Fruit fly (Drosophila melanogaster) whole organism, pupa: ENCODE measurements around the gene CG42514.

Experiments used
- CG10348 ChIP-seq: fragments of 200-800 bp; sonication (Bioruptor generic); IDR thresholded peaks from 2 replicates; pipeline ENCODE4 v1.3.6; 2022; ENCODE audit warnings: missing biosample characterization, missing genetic modification characterization
- CG12605 ChIP-seq: fragments of 200-800 bp; sonication (Bioruptor generic); IDR thresholded peaks from 2 replicates; pipeline ENCODE4 v1.3.6; 2022; ENCODE audit warnings: missing biosample characterization, missing genetic modification characterization
- CG13204 ChIP-seq: fragments of 200-800 bp; sonication (Bioruptor generic); optimal IDR thresholded peaks from 2 replicates; lab custom pipeline; 2018; ENCODE audit warnings: missing biosample characterization, mild to moderate bottlenecking, missing genetic modification characterization, moderate library complexity
- CG14655 ChIP-seq: fragments of 200-800 bp; sonication (Bioruptor generic); optimal IDR thresholded peaks from 3 replicates; lab custom pipeline; 2017; ENCODE audit warnings: mild to moderate bottlenecking, missing biosample characterization, missing genetic modification reagents, missing genetic modification characterization
- CG15710 ChIP-seq: fragments of 200-800 bp; sonication (Bioruptor generic); optimal IDR thresholded peaks from 2 replicates; lab custom pipeline; 2018; ENCODE audit warnings: missing biosample characterization, mild to moderate bottlenecking, missing genetic modification characterization, moderate library complexity
- CG17806 ChIP-seq: fragments of 200-800 bp; sonication (Bioruptor generic); optimal IDR thresholded peaks from 2 replicates; lab custom pipeline; 2018; ENCODE audit warnings: missing biosample characterization, mild to moderate bottlenecking, missing genetic modification characterization, moderate library complexity
- CG32121 ChIP-seq: fragments of 200-800 bp; sonication (Bioruptor generic); IDR thresholded peaks from 2 replicates; pipeline ENCODE4 v1.3.6; 2022; ENCODE audit warnings: missing biosample characterization, missing genetic modification characterization
- CG34367 ChIP-seq: fragments of 200-800 bp; sonication (Bioruptor generic); optimal IDR thresholded peaks from 2 replicates; lab custom pipeline; 2018; ENCODE audit warnings: missing biosample characterization, mild to moderate bottlenecking, missing genetic modification characterization
- CG4496 ChIP-seq: fragments of 200-800 bp; sonication (Bioruptor generic); IDR thresholded peaks from 3 replicates; pipeline ENCODE4 v1.3.6; 2022; ENCODE audit warnings: missing biosample characterization, missing genetic modification characterization
- CG8159 ChIP-seq: fragments of 200-800 bp; sonication (Bioruptor generic); optimal IDR thresholded peaks from 3 replicates; lab custom pipeline; 2018; ENCODE audit warnings: missing biosample characterization, mild to moderate bottlenecking, missing genetic modification characterization, moderate library complexity
- CG8301 ChIP-seq: fragments of 200-800 bp; sonication (Bioruptor generic); optimal IDR thresholded peaks from 2 replicates; lab custom pipeline; 2018; ENCODE audit warnings: missing biosample characterization, mild to moderate bottlenecking, missing genetic modification characterization
- CG9948 ChIP-seq: fragments of 200-800 bp; sonication (Bioruptor generic); optimal IDR thresholded peaks from 2 replicates; lab custom pipeline; 2018; ENCODE audit warnings: missing biosample characterization, mild to moderate bottlenecking, missing genetic modification characterization, moderate library complexity
- D1 ChIP-seq: fragments of 200-800 bp; sonication (Bioruptor generic); optimal IDR thresholded peaks from 2 replicates; lab custom pipeline; 2018; ENCODE audit warnings: missing biosample characterization, mild to moderate bottlenecking, missing genetic modification characterization, moderate library complexity
- EcR ChIP-seq: fragments of 200-800 bp; sonication (Bioruptor generic); optimal IDR thresholded peaks from 3 replicates; lab custom pipeline; 2019; ENCODE audit warnings: missing biosample characterization, missing genetic modification characterization, mild to moderate bottlenecking, moderate library complexity, missing genetic modification reagents
- Ets98B ChIP-seq: fragments of 200-800 bp; sonication (Bioruptor generic); IDR thresholded peaks from 2 replicates; pipeline ENCODE4 v1.3.6; 2022; ENCODE audit warnings: missing biosample characterization, missing genetic modification characterization
- Pif1A ChIP-seq: fragments of 200-800 bp; sonication (Bioruptor generic); optimal IDR thresholded peaks from 3 replicates; lab custom pipeline; 2016; ENCODE audit warnings: missing biosample characterization, missing genetic modification characterization
- Pif1B ChIP-seq: fragments of 200-800 bp; sonication (Bioruptor generic); optimal IDR thresholded peaks from 3 replicates; lab custom pipeline; 2016; ENCODE audit warnings: missing biosample characterization, missing genetic modification characterization
- Snoo ChIP-seq: fragments of 200-800 bp; sonication (Bioruptor generic); optimal IDR thresholded peaks from 3 replicates; lab custom pipeline; 2017; ENCODE audit warnings: missing biosample characterization, mild to moderate bottlenecking, missing genetic modification characterization, inconsistent platforms
- fd96Ca ChIP-seq: fragments of 200-800 bp; sonication (Bioruptor generic); IDR thresholded peaks from 3 replicates; pipeline ENCODE4 v1.3.6; 2022; ENCODE audit warnings: missing biosample characterization, missing genetic modification characterization
- gl ChIP-seq: fragments of 200-800 bp; sonication (Bioruptor generic); optimal IDR thresholded peaks from 2 replicates; lab custom pipeline; 2018; ENCODE audit warnings: missing biosample characterization, mild to moderate bottlenecking, missing genetic modification characterization
- rn ChIP-seq: fragments of 200-800 bp; sonication (Bioruptor generic); IDR thresholded peaks from 2 replicates; pipeline ENCODE4 v1.3.6; 2022; ENCODE audit warnings: missing biosample characterization, missing genetic modification characterization

The CG42514 gene

DNA sequence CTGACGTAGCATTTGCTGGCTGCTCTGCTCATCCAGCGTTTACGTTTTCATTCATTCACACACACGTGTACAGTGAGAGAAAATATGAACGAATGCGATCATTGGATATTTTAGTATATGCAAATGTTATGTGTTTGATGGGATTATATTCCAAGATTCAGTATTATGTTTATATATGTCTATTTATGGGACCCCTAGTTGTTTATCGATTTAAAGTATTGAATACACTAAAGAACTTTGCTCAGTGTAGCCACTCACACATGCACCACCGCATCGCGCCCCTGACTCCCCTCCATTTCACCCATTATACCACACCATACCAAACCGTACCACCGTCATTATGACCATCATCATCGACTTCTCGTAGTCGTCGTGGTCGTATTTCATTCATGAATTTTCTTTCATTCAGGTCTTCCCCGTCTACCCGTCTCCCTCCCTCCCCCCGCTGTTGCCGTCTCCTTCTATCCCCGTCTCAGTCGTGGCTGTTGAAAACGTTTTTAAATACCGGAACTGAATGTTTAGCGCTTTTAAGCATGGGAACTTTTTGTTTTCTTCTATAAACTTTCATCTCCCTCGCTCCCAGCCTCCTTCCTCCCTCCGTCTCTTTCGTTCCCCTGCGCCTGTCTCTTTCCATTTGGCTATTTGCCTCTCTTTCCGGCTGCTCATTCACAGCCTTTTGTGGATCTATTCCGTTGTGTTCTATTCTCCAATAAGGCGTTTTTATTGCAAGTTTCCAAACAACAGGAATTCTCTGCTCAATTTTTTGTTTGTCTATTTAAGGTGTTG lies 15.4 kb downstream of the CG42514 start:
- TF ChIP-seq CG9948 (tag; lab: Kevin White, UChicago), result peak; percentile 90
- TF ChIP-seq CG32121 (GFP tag; lab: Robert Waterston, UW), result peak; percentile 86
- peak; percentile 90 for TF ChIP-seq Ets98B
- peak; percentile 83 for TF ChIP-seq CG12605
- TF ChIP-seq CG8159 (tag; lab: Kevin White, UChicago), result peak; percentile 93
- peak; percentile 66 for TF ChIP-seq Snoo
- TF ChIP-seq Pif1B (GFP tag; lab: Kevin White, UChicago), result peak; percentile 77
- peak; percentile 88 for TF ChIP-seq CG15710 (tag; lab: Kevin White, UChicago)
- peak; percentile 49 for TF ChIP-seq D1
- peak; percentile 90 for TF ChIP-seq Pif1A (GFP tag; lab: Kevin White, UChicago)
- peak; percentile 90 for TF ChIP-seq CG17806 (tag; lab: Kevin White, UChicago)
- peak; percentile 68 for TF ChIP-seq gl (tag; lab: Kevin White, UChicago)
- peak; percentile 61; the same call in 1 of the 2 replicates for TF ChIP-seq CG10348 (GFP tag; lab: Robert Waterston, UW)
- TF ChIP-seq CG13204, result peak; percentile 71
- TF ChIP-seq rn (GFP tag; lab: Robert Waterston, UW), result peak; percentile 58; the same call in 1 of the 2 replicates
- TF ChIP-seq CG14655 (GFP tag; lab: Kevin White, UChicago), result peak; percentile 94
- peak; percentile 89 for TF ChIP-seq CG34367
- peak; percentile 94 for TF ChIP-seq CG4496 (GFP tag; lab: Robert Waterston, UW)
- peak; percentile 87 for TF ChIP-seq fd96Ca (GFP tag; lab: Robert Waterston, UW)
- peak; percentile 95 for TF ChIP-seq CG8301 (tag; lab: Kevin White, UChicago)
- peak; percentile 7 for TF ChIP-seq EcR (GFP tag; lab: Kevin White, UChicago)

DNA sequence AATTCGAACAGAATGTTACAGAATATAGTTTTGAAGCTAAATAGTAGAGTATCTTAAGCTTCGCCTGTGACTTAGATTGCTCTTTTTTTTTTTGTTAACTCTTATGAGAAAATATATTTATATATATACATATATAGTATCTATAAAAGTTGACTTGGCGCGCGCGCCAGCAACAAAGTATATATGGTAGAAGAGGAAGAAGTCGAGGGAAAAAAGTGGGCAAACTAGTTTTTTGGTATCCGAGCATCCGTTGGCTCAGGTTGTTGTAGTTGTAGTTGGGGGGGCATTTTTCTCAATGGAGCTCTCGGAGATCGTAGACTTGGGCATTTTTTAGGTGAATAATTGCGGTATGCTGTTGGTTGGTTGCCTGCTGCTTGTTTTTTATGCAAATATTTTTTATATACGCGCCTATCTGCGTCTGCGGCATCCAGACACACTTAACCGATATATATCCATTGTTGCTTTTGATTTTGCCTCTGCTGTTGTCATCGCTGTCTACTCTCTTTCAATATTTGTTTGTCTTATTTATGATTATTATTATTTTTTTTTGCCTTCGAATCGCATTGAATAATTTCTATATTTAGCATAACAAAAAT lies 17.3 kb downstream of the CG42514 start:
- TF ChIP-seq CG34367 (no peak), Pif1A (GFP tag; lab: Kevin White, UChicago) (no peak), D1 (peak; percentile 14), CG32121 (GFP tag; lab: Robert Waterston, UW) (no peak), EcR (GFP tag; lab: Kevin White, UChicago) (peak; percentile 12), CG4496 (GFP tag; lab: Robert Waterston, UW) (0 out of 3 replicates have a peak, but pooled peaks have one; percentile 27), Ets98B (no peak), CG12605 (no peak), CG14655 (GFP tag; lab: Kevin White, UChicago) (no peak), Snoo (no peak), CG15710 (tag; lab: Kevin White, UChicago) (no peak), CG8301 (tag; lab: Kevin White, UChicago) (no peak), gl (tag; lab: Kevin White, UChicago) (no peak), CG9948 (tag; lab: Kevin White, UChicago) (no peak), CG13204 (no peak), CG17806 (tag; lab: Kevin White, UChicago) (no peak), Pif1B (GFP tag; lab: Kevin White, UChicago) (no peak), CG10348 (GFP tag; lab: Robert Waterston, UW) (no peak), fd96Ca (GFP tag; lab: Robert Waterston, UW) (no peak), rn (GFP tag; lab: Robert Waterston, UW) (no peak), CG8159 (tag; lab: Kevin White, UChicago) (no peak)

DNA sequence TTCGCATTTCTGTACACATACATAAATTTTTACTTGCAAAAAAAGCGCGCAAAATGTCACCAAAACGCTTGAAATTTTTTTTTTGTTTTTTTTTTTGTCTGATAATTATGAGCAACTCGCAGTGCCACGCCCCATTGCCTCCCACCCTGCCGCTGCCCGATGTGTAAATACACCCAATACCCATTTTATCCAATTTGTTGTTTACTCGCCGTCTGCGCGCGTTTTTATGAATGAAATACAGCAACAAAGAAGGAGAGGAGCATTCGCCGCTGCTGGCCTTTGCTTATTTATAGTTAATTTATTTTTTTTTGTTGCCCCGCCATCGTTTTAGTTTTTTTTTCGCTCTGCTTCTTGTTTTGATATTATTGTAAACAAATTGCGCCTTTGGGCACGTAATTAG lies 18.3 kb downstream of the CG42514 start:
- TF ChIP-seq D1 (no peak), CG8301 (tag; lab: Kevin White, UChicago) (no peak), CG4496 (GFP tag; lab: Robert Waterston, UW) (no peak), Snoo (no peak), rn (GFP tag; lab: Robert Waterston, UW) (no peak), gl (tag; lab: Kevin White, UChicago) (no peak), CG17806 (tag; lab: Kevin White, UChicago) (no peak), CG13204 (no peak), Pif1A (GFP tag; lab: Kevin White, UChicago) (no peak), Ets98B (no peak), CG34367 (no peak), fd96Ca (GFP tag; lab: Robert Waterston, UW) (no peak)

dm6 chr3L:16477134-16477702 lies 18.8 kb downstream of the CG42514 start:
- TF ChIP-seq CG10348 (GFP tag; lab: Robert Waterston, UW) (no peak), D1 (no peak), Ets98B (no peak), CG9948 (tag; lab: Kevin White, UChicago) (no peak), CG8301 (tag; lab: Kevin White, UChicago) (no peak), CG4496 (GFP tag; lab: Robert Waterston, UW) (peak; percentile 20; the same call in 2 of the 3 replicates), CG32121 (GFP tag; lab: Robert Waterston, UW) (no peak), CG12605 (peak; percentile 47)

- TF ChIP-seq CG15710 (tag; lab: Kevin White, UChicago) (peak; percentile 93), CG14655 (GFP tag; lab: Kevin White, UChicago) (peak; percentile 91), CG32121 (GFP tag; lab: Robert Waterston, UW) (peak; percentile 46; the same call in 1 of the 2 replicates), Pif1A (GFP tag; lab: Kevin White, UChicago) (peak; percentile 34), rn (GFP tag; lab: Robert Waterston, UW) (no peak), CG4496 (GFP tag; lab: Robert Waterston, UW) (0 out of 3 replicates have a peak, but pooled peaks have one; percentile 31), CG9948 (tag; lab: Kevin White, UChicago) (peak; percentile 92), CG8301 (tag; lab: Kevin White, UChicago) (peak; percentile 85), CG10348 (GFP tag; lab: Robert Waterston, UW) (no peak), CG8159 (tag; lab: Kevin White, UChicago) (peak; percentile 94), D1 (peak; percentile 93), fd96Ca (GFP tag; lab: Robert Waterston, UW) (no peak), gl (tag; lab: Kevin White, UChicago) (peak; percentile 36), Pif1B (GFP tag; lab: Kevin White, UChicago) (peak; percentile 68), CG13204 (peak; percentile 59), CG17806 (tag; lab: Kevin White, UChicago) (peak; percentile 87), CG34367 (peak; percentile 83), CG12605 (no peak), Snoo (peak; percentile 67), Ets98B (no peak), EcR (GFP tag; lab: Kevin White, UChicago) (peak; percentile 1)
These were observed 19.3 kb downstream of the CG42514 start for dm6 chr3L:16476709-16477119.
